Fruit fly (Drosophila melanogaster): ENCODE data around the gene fws.

- TF ChIP-seq psq (GFP tag; optimal IDR thresholded peaks at IDR 0.05) (no peak), woc (GFP tag; optimal IDR thresholded peaks at IDR 0.05) (no peak), Hnf4 (GFP tag; optimal IDR thresholded peaks at IDR 0.05) (no peak), Abd-B (GFP tag; optimal IDR thresholded peaks at IDR 0.05) (no peak)
Observed at dm6 chr2L:17500946-17501451, 20.2 kb upstream of the fws start, which contains the start of the genes mEFTs and Dhc36C.

All from whole organism, wandering third instar larva.